Fruit fly (Drosophila melanogaster) Kc167 (cell line): Measurements from ENCODE around the gene ICA69.

Experiments used
- Sin3A ChIP-seq: fragments of >200 bp; optimal IDR thresholded peaks from 2 replicates; lab custom pipeline; 2018; ENCODE audit warnings: missing external identifiers
- h ChIP-seq: fragments of >200 bp; optimal IDR thresholded peaks from 3 replicates; lab custom pipeline; 2018; ENCODE audit warnings: missing external identifiers
- insv ChIP-seq: fragments of >200 bp; optimal IDR thresholded peaks from 3 replicates; lab custom pipeline; 2018; ENCODE audit warnings: missing external identifiers
- psq ChIP-seq: fragments of >200 bp; optimal IDR thresholded peaks from 2 replicates; lab custom pipeline; 2017; ENCODE audit warnings: missing external identifiers
- ttk ChIP-seq: sonication (Bioruptor generic); optimal IDR thresholded peaks from 2 replicates; lab custom pipeline; 2017; ENCODE audit warnings: missing external identifiers

DNA sequence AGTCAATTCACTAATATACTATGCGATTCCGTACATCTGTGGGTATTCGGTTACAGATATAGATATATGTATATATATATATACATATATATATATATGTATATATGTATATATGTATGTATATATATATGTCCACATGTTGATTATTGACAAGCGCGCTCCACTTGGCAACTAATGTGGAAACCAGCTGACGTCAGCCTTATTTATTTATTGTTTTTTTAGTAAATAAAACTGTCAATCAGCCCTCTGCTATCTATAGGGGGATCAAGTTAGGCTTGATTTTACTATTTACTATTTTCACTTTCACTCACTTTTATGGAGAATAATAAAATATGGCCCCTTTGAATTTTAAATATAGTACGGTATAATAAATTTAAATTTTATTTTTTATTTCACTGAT lies 43.7 kb downstream of the ICA69 start:
- TF ChIP-seq insv (lab: Kevin White, UChicago) (no peak), ttk (lab: Kevin White, UChicago) (no peak), h (no peak), psq (no peak), Sin3A (lab: Kevin White, UChicago) (no peak)
